Fruit fly (Drosophila melanogaster): Measurements from ENCODE around the gene Npc2h.
A peak's percentile ranks its signal among the peaks of the same experiment; 100 is the strongest.

The Npc2h gene

DNA sequence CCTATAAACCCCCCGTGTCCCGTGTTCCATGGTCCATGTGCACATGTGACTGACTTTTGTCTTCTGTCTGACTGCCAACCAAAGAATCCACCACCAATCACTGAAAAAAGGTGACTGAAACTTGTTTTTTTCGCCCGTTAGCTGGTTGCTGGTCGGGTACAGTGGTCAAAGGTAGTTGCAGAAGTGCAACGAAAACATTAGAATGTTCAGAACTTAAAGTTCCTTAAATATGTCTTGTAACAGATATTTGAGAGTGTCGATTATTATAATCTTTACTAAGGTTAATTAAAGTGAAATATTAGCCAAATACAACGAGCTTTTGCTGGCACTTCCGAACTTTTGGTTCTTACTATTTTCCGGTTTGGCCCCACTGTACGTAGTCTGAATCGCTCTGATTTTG lies 15.1 kb upstream of the Npc2h start (continued):
- TF ChIP-seq CG6272 (GFP tag; IDR thresholded peaks at IDR 0.05): 0 out of 2 replicates have a peak, but pooled peaks have one; percentile 35
- TF ChIP-seq Oli (tag; optimal IDR thresholded peaks at IDR 0.05): peak; percentile 50
- TF ChIP-seq CG12299 (tag; optimal IDR thresholded peaks at IDR 0.05): no peak
- peak; percentile 21 for TF ChIP-seq NfI (GFP tag; optimal IDR thresholded peaks at IDR 0.05)
- peak; percentile 53; the same call in 1 of the 2 replicates for TF ChIP-seq CG6689 (GFP tag; IDR thresholded peaks at IDR 0.05)
- peak; percentile 31 for TF ChIP-seq CG5245 (GFP tag; optimal IDR thresholded peaks at IDR 0.05)
- TF ChIP-seq CG18476 (GFP tag; optimal IDR thresholded peaks at IDR 0.05): peak; percentile 51
- TF ChIP-seq ERR (GFP tag; optimal IDR thresholded peaks at IDR 0.05): no peak
- TF ChIP-seq Drgx (GFP tag; IDR thresholded peaks at IDR 0.05): no peak
- no peak for TF ChIP-seq CG1792 (GFP tag; optimal IDR thresholded peaks at IDR 0.05)
- TF ChIP-seq CG9215 (GFP tag; IDR thresholded peaks at IDR 0.05): no peak
- no peak for TF ChIP-seq NFAT (GFP tag; IDR thresholded peaks at IDR 0.05)
- TF ChIP-seq ssp (GFP tag; IDR thresholded peaks at IDR 0.05): no peak
- no peak for TF ChIP-seq Lpt (GFP tag; optimal IDR thresholded peaks at IDR 0.05)
- TF ChIP-seq bab2 (GFP tag; optimal IDR thresholded peaks at IDR 0.05): peak; percentile 21
- TF ChIP-seq ind (GFP tag; optimal IDR thresholded peaks at IDR 0.05): peak; percentile 24
- no peak for TF ChIP-seq Mrtf (GFP tag; IDR thresholded peaks at IDR 0.05)
- peak; percentile 49; the same call in 1 of the 3 replicates for TF ChIP-seq so (GFP tag; IDR thresholded peaks at IDR 0.05)
- TF ChIP-seq Spps (tag; optimal IDR thresholded peaks at IDR 0.05): peak; percentile 50
- TF ChIP-seq fru (optimal IDR thresholded peaks at IDR 0.05): no peak
- peak; percentile 67 for TF ChIP-seq CG33557 (GFP tag; optimal IDR thresholded peaks at IDR 0.05)
- peak; percentile 29 for TF ChIP-seq jumu (GFP tag; optimal IDR thresholded peaks at IDR 0.05)
- no peak for TF ChIP-seq lov (optimal IDR thresholded peaks at IDR 0.05)
- no peak; the same call in 2 of the 3 replicates for TF ChIP-seq lov (GFP tag; IDR thresholded peaks at IDR 0.05)
- no peak for TF ChIP-seq eyg (GFP tag; optimal IDR thresholded peaks at IDR 0.05)
- no peak for TF ChIP-seq CG12071 (GFP tag; optimal IDR thresholded peaks at IDR 0.05)
- no peak for TF ChIP-seq cas (GFP tag; IDR thresholded peaks at IDR 0.05)
- no peak for TF ChIP-seq CG6175 (GFP tag; IDR thresholded peaks at IDR 0.05)
- TF ChIP-seq knrl (GFP tag; IDR thresholded peaks at IDR 0.05; ENCODE audit: partially characterized antibody): no peak; the same call in 2 of the 3 replicates
- no peak for TF ChIP-seq luna (GFP tag; optimal IDR thresholded peaks at IDR 0.05)
- no peak for TF ChIP-seq CG3163 (GFP tag; optimal IDR thresholded peaks at IDR 0.05)
- TF ChIP-seq CTCF (GFP tag; optimal IDR thresholded peaks at IDR 0.05): peak; percentile 9
- TF ChIP-seq sna (GFP tag; IDR thresholded peaks at IDR 0.05; ENCODE audit: partially characterized antibody): no peak
- TF ChIP-seq CG7839 (tag; optimal IDR thresholded peaks at IDR 0.05): peak; percentile 66
- peak; percentile 53 for TF ChIP-seq tap (tag; optimal IDR thresholded peaks at IDR 0.05)
- peak; percentile 65 for TF ChIP-seq CG4404 (GFP tag; IDR thresholded peaks at IDR 0.05)
- no peak for TF ChIP-seq kah (GFP tag; optimal IDR thresholded peaks at IDR 0.05)
- TF ChIP-seq CG8924 (tag; optimal IDR thresholded peaks at IDR 0.05): peak; percentile 59
- TF ChIP-seq CG18764 (GFP tag; optimal IDR thresholded peaks at IDR 0.05): no peak
- TF ChIP-seq run (tag; optimal IDR thresholded peaks at IDR 0.05): no peak
- peak; percentile 37; the same call in 1 of the 2 replicates for TF ChIP-seq lmd (GFP tag; IDR thresholded peaks at IDR 0.05)
- TF ChIP-seq CG11696 (GFP tag; IDR thresholded peaks at IDR 0.05): no peak
- TF ChIP-seq CoRest (tag; optimal IDR thresholded peaks at IDR 0.05): peak; percentile 33
- TF ChIP-seq B-H1 (GFP tag; IDR thresholded peaks at IDR 0.05): peak; percentile 24; the same call in 1 of the 3 replicates
- TF ChIP-seq CG2202 (tag; optimal IDR thresholded peaks at IDR 0.05): peak; percentile 63
- peak; percentile 28 for TF ChIP-seq Neu2 (GFP tag; optimal IDR thresholded peaks at IDR 0.05; ENCODE audit: borderline replicate concordance)
- TF ChIP-seq Hsf (GFP tag; optimal IDR thresholded peaks at IDR 0.05): peak; percentile 34
- TF ChIP-seq H15 (GFP tag; IDR thresholded peaks at IDR 0.05): no peak
- TF ChIP-seq Hr51 (GFP tag; optimal IDR thresholded peaks at IDR 0.05): peak in 1 of 2 experiments; percentile 62
- peak; percentile 26 for TF ChIP-seq az2 (GFP tag; optimal IDR thresholded peaks at IDR 0.05)
- TF ChIP-seq prd (optimal IDR thresholded peaks at IDR 0.05): no peak
- peak; percentile 69; the same call in 2 of the 3 replicates for TF ChIP-seq prd (GFP tag; IDR thresholded peaks at IDR 0.05)
- no peak for TF ChIP-seq CG9932 (GFP tag; IDR thresholded peaks at IDR 0.05)
- TF ChIP-seq BtbVII (GFP tag; optimal IDR thresholded peaks at IDR 0.05): no peak

All from whole organism, embryonic.